Worm (Caenorhabditis elegans) whole organism, young adult: ENCODE results near the gene gpx-4.
A peak's percentile ranks its signal among the peaks of the same experiment; 100 is the strongest.

Source experiments
- F22D6.2 ChIP-seq: sonication (generic microtip); optimal IDR thresholded peaks from 2 replicates; lab custom pipeline; 2016; ENCODE audit warnings: mild to moderate bottlenecking, missing genetic modification characterization, missing compliant biosample characterization
- F55B11.4 ChIP-seq: sonication (generic microtip); optimal IDR thresholded peaks from 2 replicates; lab custom pipeline; 2016; ENCODE audit warnings: missing compliant biosample characterization, missing genetic modification characterization, borderline replicate concordance; ENCODE audit not compliant: insufficient read depth
- F57A8.1 ChIP-seq: fragments of 200-800 bp; sonication (Bioruptor generic); optimal IDR thresholded peaks from 2 replicates; lab custom pipeline; 2018; ENCODE audit warnings: mild to moderate bottlenecking, missing genetic modification characterization, moderate library complexity, missing compliant biosample characterization
- F57C9.4 ChIP-seq: sonication (generic microtip); optimal IDR thresholded peaks from 2 replicates; lab custom pipeline; 2017; ENCODE audit warnings: mild to moderate bottlenecking, missing genetic modification characterization, missing compliant biosample characterization
- K11D2.4 ChIP-seq: fragments of 200-800 bp; sonication (Bioruptor generic); IDR thresholded peaks from 2 replicates; pipeline ENCODE4 v1.3.6; 2022; ENCODE audit warnings: missing genetic modification reagents, missing genetic modification characterization, missing compliant biosample characterization
- T26A5.8 ChIP-seq: sonication (generic microtip); optimal IDR thresholded peaks from 2 replicates; lab custom pipeline; 2016; ENCODE audit warnings: missing genetic modification characterization, missing compliant biosample characterization
- Y56A3A.18 ChIP-seq: fragments of 200-800 bp; sonication (Bioruptor generic); IDR thresholded peaks from 2 replicates; pipeline ENCODE4 v1.3.6; 2022; ENCODE audit warnings: missing genetic modification reagents, missing genetic modification characterization, missing compliant biosample characterization
- Y67H2A.10 ChIP-seq: fragments of 200-800 bp; sonication (Bioruptor generic); conservative IDR thresholded peaks from 2 replicates; pipeline ENCODE4 v1.3.6; 2022; ENCODE audit warnings: missing genetic modification reagents, missing genetic modification characterization, missing compliant biosample characterization
- ZK185.1 ChIP-seq: sonication (generic microtip); optimal IDR thresholded peaks from 2 replicates; lab custom pipeline; 2016; ENCODE audit warnings: mild to moderate bottlenecking, missing genetic modification characterization, missing compliant biosample characterization; ENCODE audit not compliant: poor library complexity, severe bottlenecking
- atf-7 ChIP-seq: sonication (generic microtip); optimal IDR thresholded peaks from 2 replicates; lab custom pipeline; 2017; ENCODE audit warnings: mild to moderate bottlenecking, missing genetic modification characterization, missing compliant biosample characterization
- attf-3 ChIP-seq: fragments of 200-800 bp; sonication (Bioruptor generic); conservative IDR thresholded peaks from 2 replicates; pipeline ENCODE4 v1.3.6; 2022; ENCODE audit warnings: missing genetic modification reagents, missing genetic modification characterization, missing compliant biosample characterization
- ceh-40 ChIP-seq: fragments of 200-800 bp; sonication (Bioruptor generic); IDR thresholded peaks from 2 replicates; pipeline ENCODE4 v1.3.6; 2022; ENCODE audit warnings: missing genetic modification characterization, missing compliant biosample characterization
- ceh-58 ChIP-seq: fragments of 200-800 bp; sonication (Bioruptor generic); IDR thresholded peaks from 2 replicates; pipeline ENCODE4 v1.3.6; 2022; ENCODE audit warnings: missing genetic modification characterization, missing compliant biosample characterization
- die-1 ChIP-seq: sonication (generic microtip); optimal IDR thresholded peaks from 2 replicates; lab custom pipeline; 2016; ENCODE audit warnings: missing genotype, mild to moderate bottlenecking, missing genetic modification characterization, missing compliant biosample characterization
- dpff-1 ChIP-seq: sonication (generic microtip); optimal IDR thresholded peaks from 2 replicates; lab custom pipeline; 2017; ENCODE audit warnings: mild to moderate bottlenecking, missing genetic modification characterization, missing compliant biosample characterization
- dpl-1 ChIP-seq: fragments of 150-350 bp; optimal IDR thresholded peaks from 2 replicates; lab custom pipeline; 2014; ENCODE audit warnings: missing biosample characterization, missing genetic modification reagents, missing genetic modification characterization
- egl-18 ChIP-seq: fragments of 200-800 bp; sonication (Bioruptor generic); IDR thresholded peaks from 2 replicates; pipeline ENCODE4 v1.3.6; 2022; ENCODE audit warnings: missing genetic modification reagents, missing genetic modification characterization, missing compliant biosample characterization
- egrh-3 ChIP-seq: fragments of 200-800 bp; sonication (Bioruptor generic); IDR thresholded peaks from 2 replicates; pipeline ENCODE4 v1.3.6; 2022; ENCODE audit warnings: missing genetic modification reagents, missing genetic modification characterization, missing compliant biosample characterization
- fkh-3 ChIP-seq: sonication (generic microtip); optimal IDR thresholded peaks from 2 replicates; lab custom pipeline; 2016; ENCODE audit warnings: mild to moderate bottlenecking, missing genetic modification characterization, missing compliant biosample characterization
- hmg-1.2 ChIP-seq: fragments of 200-800 bp; sonication (Bioruptor generic); IDR thresholded peaks from 2 replicates; pipeline ENCODE4 v1.3.6; 2022; ENCODE audit warnings: missing genetic modification reagents, missing genetic modification characterization, missing compliant biosample characterization
- hmg-20 ChIP-seq: fragments of 200-800 bp; sonication (Bioruptor generic); IDR thresholded peaks from 2 replicates; pipeline ENCODE4 v1.3.6; 2022; ENCODE audit warnings: missing genetic modification reagents, missing genetic modification characterization, missing compliant biosample characterization
- hrde-1 ChIP-seq: sonication (generic microtip); optimal IDR thresholded peaks from 2 replicates; lab custom pipeline; 2016; ENCODE audit warnings: missing genetic modification characterization, mild to moderate bottlenecking, missing compliant biosample characterization, moderate library complexity, missing genotype, missing genetic modification reagents, borderline replicate concordance
- hsf-1 ChIP-seq: fragments of 200-800 bp; sonication (Bioruptor generic); IDR thresholded peaks from 2 replicates; pipeline ENCODE4 v1.3.6; 2022; ENCODE audit warnings: missing genetic modification reagents, missing genetic modification characterization, missing compliant biosample characterization
- let-607 ChIP-seq, 2 experiments: fragments of 200-800 bp in 1 of 2; sonication (Bioruptor generic) in 1 of 2; sonication (generic microtip) in 1 of 2; optimal IDR thresholded peaks; 2 replicates each; lab custom pipeline; 2016 to 2018; ENCODE audit warnings: mild to moderate bottlenecking in 2 of 2, missing compliant biosample characterization in 2 of 2, missing genetic modification characterization in 2 of 2, moderate library complexity in 2 of 2, missing genotype in 1 of 2
- lin-40 ChIP-seq: sonication (generic microtip); optimal IDR thresholded peaks from 2 replicates; lab custom pipeline; 2016; ENCODE audit warnings: missing genetic modification characterization, mild to moderate bottlenecking, missing compliant biosample characterization, missing genotype, missing genetic modification reagents
- lir-1 ChIP-seq: fragments of 200-800 bp; sonication (Bioruptor generic); conservative IDR thresholded peaks from 2 replicates; pipeline ENCODE4 v1.3.6; 2022; ENCODE audit warnings: missing genetic modification reagents, missing genetic modification characterization, missing compliant biosample characterization
- madf-10 ChIP-seq: sonication (generic microtip); optimal IDR thresholded peaks from 2 replicates; lab custom pipeline; 2016; ENCODE audit warnings: mild to moderate bottlenecking, missing genetic modification characterization, missing compliant biosample characterization
- madf-3 ChIP-seq: fragments of 200-800 bp; sonication (Bioruptor generic); IDR thresholded peaks from 2 replicates; pipeline ENCODE4 v1.3.6; 2022; ENCODE audit warnings: missing genetic modification reagents, missing genetic modification characterization, missing compliant biosample characterization
- nfya-2 ChIP-seq: fragments of 200-800 bp; sonication (Bioruptor generic); IDR thresholded peaks from 2 replicates; pipeline ENCODE4 v1.3.6; 2022; ENCODE audit warnings: missing genetic modification reagents, missing genetic modification characterization, missing compliant biosample characterization
- nhr-90 ChIP-seq: sonication (generic microtip); optimal IDR thresholded peaks from 2 replicates; lab custom pipeline; 2016; ENCODE audit warnings: missing genotype, mild to moderate bottlenecking, missing genetic modification characterization, missing compliant biosample characterization
- pbrm-1 ChIP-seq: fragments of 200-800 bp; sonication (Bioruptor generic); IDR thresholded peaks from 2 replicates; pipeline ENCODE4 v1.3.6; 2022; ENCODE audit warnings: missing genetic modification reagents, missing genetic modification characterization, missing compliant biosample characterization
- repo-1 ChIP-seq: sonication (generic microtip); optimal IDR thresholded peaks from 2 replicates; lab custom pipeline; 2017; ENCODE audit warnings: mild to moderate bottlenecking, missing genetic modification characterization, missing compliant biosample characterization
- rpc-1 ChIP-seq, 2 experiments: fragments of 150-350 bp in 1 of 2; sonication (generic microtip) in 1 of 2; optimal IDR thresholded peaks; 2 replicates each; lab custom pipeline; 2014 to 2018; ENCODE audit warnings: missing biosample characterization in 1 of 2, missing genetic modification characterization in 1 of 2, missing genetic modification reagents in 1 of 2, missing genotype in 1 of 2
- sea-2 ChIP-seq: fragments of 200-800 bp; sonication (Bioruptor generic); IDR thresholded peaks from 2 replicates; pipeline ENCODE4 v1.3.6; 2022; ENCODE audit warnings: missing genetic modification characterization, missing compliant biosample characterization
- snpc-1.3 ChIP-seq: sonication (generic microtip); optimal IDR thresholded peaks from 2 replicates; lab custom pipeline; 2017; ENCODE audit warnings: missing genetic modification characterization, mild to moderate bottlenecking, missing compliant biosample characterization, antibody characterized with exemption, moderate library complexity, missing genotype, missing genetic modification reagents; ENCODE audit not compliant: insufficient read depth
- snpc-4 ChIP-seq, 5 experiments: fragments of 150-350 bp in 1 of 5; sonication (generic microtip) in 4 of 5; optimal IDR thresholded peaks; 2 replicates each; lab custom pipeline; 2014 to 2018; ENCODE audit warnings: missing genetic modification characterization in 5 of 5, missing biosample characterization in 3 of 5, antibody characterized with exemption in 2 of 5, mild to moderate bottlenecking in 2 of 5, missing compliant biosample characterization in 2 of 5, missing genotype in 2 of 5, moderate library complexity in 2 of 5, missing genetic modification reagents in 1 of 5
- tlf-1 ChIP-seq: fragments of 200-800 bp; sonication (Bioruptor generic); optimal IDR thresholded peaks from 2 replicates; lab custom pipeline; 2018; ENCODE audit warnings: mild to moderate bottlenecking, missing genetic modification characterization, missing compliant biosample characterization
- unc-62 ChIP-seq: fragments of 150-350 bp; optimal IDR thresholded peaks from 2 replicates; lab custom pipeline; 2014; ENCODE audit warnings: missing biosample characterization, missing genetic modification reagents, missing genetic modification characterization
- ztf-25 ChIP-seq: fragments of 200-800 bp; sonication (Bioruptor generic); IDR thresholded peaks from 2 replicates; pipeline ENCODE4 v1.3.6; 2022; ENCODE audit warnings: missing genetic modification reagents, missing genetic modification characterization, missing compliant biosample characterization
- ztf-26 ChIP-seq: sonication (generic microtip); optimal IDR thresholded peaks from 2 replicates; lab custom pipeline; 2017; ENCODE audit warnings: missing genetic modification characterization, missing compliant biosample characterization
- ztf-6 ChIP-seq: fragments of 200-800 bp; sonication (Bioruptor generic); IDR thresholded peaks from 2 replicates; pipeline ENCODE4 v1.3.6; 2022; ENCODE audit warnings: missing genetic modification reagents, missing genetic modification characterization, missing compliant biosample characterization

The gpx-4 gene

ce11 chrIV:2639666-2640273 is 35.0 kb downstream of the gpx-4 start (continued):
- TF ChIP-seq ztf-6 (no peak), nhr-90 (tag; lab: Kevin White, UChicago) (peak; percentile 17), ceh-40 (GFP tag; lab: Robert Waterston, UW) (0 out of 2 replicates have a peak, but pooled peaks have one; percentile 67), repo-1 (peak; percentile 42), ztf-25 (GFP tag; lab: Robert Waterston, UW) (no peak), let-607 (tag; optimal IDR thresholded peaks at IDR 0.05; lab: Kevin White, UChicago) (peak in 1 of 2 experiments; percentile 55), lir-1 (no peak), pbrm-1 (GFP tag; lab: Robert Waterston, UW) (0 out of 2 replicates have a peak, but pooled peaks have one; percentile 8), snpc-4 (GFP tag; optimal IDR thresholded peaks at IDR 0.05; lab: Kevin White, UChicago) (no peak), snpc-4 (tag; optimal IDR thresholded peaks at IDR 0.05; lab: Kevin White, UChicago) (peak in 3 of 4 experiments; percentile 9 to 54 (median 10)), ceh-58 (GFP tag; lab: Robert Waterston, UW) (0 out of 2 replicates have a peak, but pooled peaks have one; percentile 30), ztf-26 (tag; lab: Kevin White, UChicago) (peak; percentile 15), T26A5.8 (tag; lab: Kevin White, UChicago) (peak; percentile 62), hrde-1 (tag; lab: Kevin White, UChicago) (no peak), hmg-1.2 (peak; percentile 60), fkh-3 (tag; lab: Kevin White, UChicago) (peak; percentile 21), unc-62 (GFP tag; lab: Kevin White, UChicago) (no peak), hmg-20 (GFP tag; lab: Robert Waterston, UW) (0 out of 2 replicates have a peak, but pooled peaks have one; percentile 27), egl-18 (GFP tag; lab: Robert Waterston, UW) (no peak), dpl-1 (GFP tag; lab: Kevin White, UChicago) (no peak), egrh-3 (GFP tag; lab: Robert Waterston, UW) (no peak), Y67H2A.10 (GFP tag; lab: Robert Waterston, UW) (peak; percentile 46; the same call in 1 of the 2 replicates), sea-2 (GFP tag; lab: Robert Waterston, UW) (no peak), die-1 (tag; lab: Kevin White, UChicago) (peak; percentile 57), attf-3 (GFP tag; lab: Robert Waterston, UW) (peak; percentile 56; the same call in 1 of the 2 replicates), snpc-1.3 (tag; lab: Kevin White, UChicago) (peak; percentile 19), F57C9.4 (no peak), nfya-2 (GFP tag; lab: Robert Waterston, UW) (no peak), hsf-1 (GFP tag; lab: Robert Waterston, UW) (0 out of 2 replicates have a peak, but pooled peaks have one; percentile 32), madf-3 (0 out of 2 replicates have a peak, but pooled peaks have one; percentile 17), ZK185.1 (tag; lab: Kevin White, UChicago) (no peak), lin-40 (tag; lab: Kevin White, UChicago) (peak; percentile 58), F55B11.4 (no peak), Y56A3A.18 (GFP tag; lab: Robert Waterston, UW) (no peak), F22D6.2 (tag; lab: Kevin White, UChicago) (no peak), atf-7 (tag; lab: Kevin White, UChicago) (no peak), rpc-1 (optimal IDR thresholded peaks at IDR 0.05; lab: Kevin White, UChicago) (peak; percentile 81), rpc-1 (tag; optimal IDR thresholded peaks at IDR 0.05; lab: Kevin White, UChicago) (peak; percentile 77), tlf-1 (GFP tag; lab: Kevin White, UChicago) (peak; percentile 23), madf-10 (peak; percentile 19), K11D2.4 (no peak), F57A8.1 (no peak), dpff-1 (no peak)
